Worm (Caenorhabditis elegans): Measurements from ENCODE around the gene F09B9.5.

- TF ChIP-seq pax-1 (tag; optimal IDR thresholded peaks at IDR 0.05) = no peak
- TF ChIP-seq tbx-2 (tag; optimal IDR thresholded peaks at IDR 0.05) = no peak
- no peak for TF ChIP-seq ceh-9 (tag; optimal IDR thresholded peaks at IDR 0.05)
- TF ChIP-seq ama-1 (optimal IDR thresholded peaks at IDR 0.05) = no peak
- no peak for TF ChIP-seq ets-4 (tag; optimal IDR thresholded peaks at IDR 0.05)
- TF ChIP-seq ceh-48 (tag; optimal IDR thresholded peaks at IDR 0.05) = no peak
- TF ChIP-seq lin-11 (tag; optimal IDR thresholded peaks at IDR 0.05) = no peak
- TF ChIP-seq sox-2 (GFP tag; IDR thresholded peaks at IDR 0.05) = no peak
- TF ChIP-seq sox-4 (tag; optimal IDR thresholded peaks at IDR 0.05) = no peak
Observed at ce11 chrX:10123015-10123414, 31.6 kb upstream of the F09B9.5 start.
